Worm (Caenorhabditis elegans) whole organism, dauer: ENCODE results near the gene gtf-2H1.

Source experiments
- unc-62 ChIP-seq: sonication (generic microtip); optimal IDR thresholded peaks from 2 replicates; lab custom pipeline; 2017; ENCODE audit warnings: missing biosample characterization, missing genetic modification reagents, missing genetic modification characterization

gtf-2H1 gene

ce11 chrIV:244278-244677 lies 12.7 kb upstream of the gtf-2H1 start:
- no peak for TF ChIP-seq unc-62

- TF ChIP-seq unc-62, result no peak
These were observed 8.7 kb upstream of the gtf-2H1 start, which contains the start of the genes fnta-1 and cogc-8 for ce11 chrIV:240257-240754. fnta-1 (minus strand) TSS chrIV:240307. cogc-8 (plus strand) TSS chrIV:240451.

- no peak for TF ChIP-seq unc-62
These were observed 5.8 kb upstream of the gtf-2H1 start, which contains the start of gene ints-13 for ce11 chrIV:237350-237749. ints-13 (minus strand) TSS chrIV:237450.

- no peak for TF ChIP-seq unc-62
These were observed 4.6 kb upstream of the gtf-2H1 start for ce11 chrIV:236138-236537.

ce11 chrIV:218252-218651 lies 13.3 kb downstream of the gtf-2H1 start, which contains the start of gene prdx-6:
prdx-6 (plus strand) TSS chrIV:218552.
- TF ChIP-seq unc-62, result no peak

- TF ChIP-seq unc-62, result no peak
These were observed 21.0 kb downstream of the gtf-2H1 start for ce11 chrIV:210591-210990.

- no peak for TF ChIP-seq unc-62
These were observed 23.7 kb downstream of the gtf-2H1 start, which contains the start of gene Y38C1AA.1 for ce11 chrIV:207885-208284. Y38C1AA.1 (plus strand) TSS chrIV:208185.

- no peak for TF ChIP-seq unc-62
These were observed 26.6 kb downstream of the gtf-2H1 start, which contains the start of gene coa-1 for ce11 chrIV:204998-205397. coa-1 (plus strand) TSS chrIV:205298.

ce11 chrIV:202921-203652 lies 28.5 kb downstream of the gtf-2H1 start, which contains the start of gene gfrp-1:
gfrp-1 (plus strand) TSS chrIV:203602.
- TF ChIP-seq unc-62, result no peak

- no peak for TF ChIP-seq unc-62
These were observed 37.1 kb downstream of the gtf-2H1 start, which contains the start of gene csn-3 for ce11 chrIV:194442-194841. csn-3 (plus strand) TSS chrIV:194742.

- no peak for TF ChIP-seq unc-62
These were observed 39.5 kb downstream of the gtf-2H1 start, which contains the start of gene Y38C1AA.12 for ce11 chrIV:192046-192445. Y38C1AA.12 (plus strand) TSS chrIV:192256.

- TF ChIP-seq unc-62, result no peak
These were observed 42.5 kb downstream of the gtf-2H1 start for ce11 chrIV:189087-189486.

- no peak for TF ChIP-seq unc-62
These were observed 44.2 kb downstream of the gtf-2H1 start for ce11 chrIV:187336-187735.

- no peak for TF ChIP-seq unc-62
These were observed 45.5 kb downstream of the gtf-2H1 start for ce11 chrIV:186110-186509.

ce11 chrIV:184184-184583 lies 47.4 kb downstream of the gtf-2H1 start, which contains the start of gene pnc-1:
pnc-1 (plus strand) TSS chrIV:184484.
- TF ChIP-seq unc-62, result no peak

ce11 chrIV:183519-183918 lies 48.1 kb downstream of the gtf-2H1 start:
- no peak for TF ChIP-seq unc-62

- TF ChIP-seq unc-62, result no peak
These were observed 51.9 kb downstream of the gtf-2H1 start for ce11 chrIV:179700-180099.

- no peak for TF ChIP-seq unc-62
These were observed 52.9 kb downstream of the gtf-2H1 start, which contains the start of gene tcl-2 for ce11 chrIV:178696-179095. tcl-2 (plus strand) TSS chrIV:179083.
